Fruit fly (Drosophila melanogaster): ENCODE measurements around the gene CecA2.

CecA2 gene

dm6 chr3R:30189836-30190235 is 22.1 kb upstream of the CecA2 start (continued):
- TF ChIP-seq slp2 (GFP tag; optimal IDR thresholded peaks at IDR 0.05) (peak; percentile 38), CG8089 (GFP tag; optimal IDR thresholded peaks at IDR 0.05) (no peak), NfI (GFP tag; optimal IDR thresholded peaks at IDR 0.05) (peak; percentile 73), Hmx (GFP tag; optimal IDR thresholded peaks at IDR 0.05) (peak; percentile 4), sim (GFP tag; IDR thresholded peaks at IDR 0.05) (peak; percentile 75), MESR4 (GFP tag; optimal IDR thresholded peaks at IDR 0.05) (no peak), CG14710 (tag; optimal IDR thresholded peaks at IDR 0.05) (peak; percentile 53), D19B (GFP tag; optimal IDR thresholded peaks at IDR 0.05) (peak; percentile 13), CG10267 (tag; optimal IDR thresholded peaks at IDR 0.05) (peak; percentile 52), slou (GFP tag; optimal IDR thresholded peaks at IDR 0.05) (peak; percentile 6), Vsx1 (GFP tag; optimal IDR thresholded peaks at IDR 0.05) (peak; percentile 66), sima (GFP tag; optimal IDR thresholded peaks at IDR 0.05) (no peak), Dek (tag; optimal IDR thresholded peaks at IDR 0.05) (peak; percentile 60), Ptx1 (GFP tag; IDR thresholded peaks at IDR 0.05) (peak; percentile 87), CG5180 (GFP tag; optimal IDR thresholded peaks at IDR 0.05) (peak; percentile 48), CG4854 (GFP tag; optimal IDR thresholded peaks at IDR 0.05) (peak; percentile 36), hth (optimal IDR thresholded peaks at IDR 0.05) (no peak), MBD-R2 (GFP tag; IDR thresholded peaks at IDR 0.05) (peak; percentile 45; the same call in 1 of the 2 replicates), CG7786 (GFP tag; optimal IDR thresholded peaks at IDR 0.05) (no peak), Doc2 (GFP tag; IDR thresholded peaks at IDR 0.05) (peak; percentile 38; the same call in 1 of the 2 replicates), GATAe (GFP tag; conservative IDR thresholded peaks at IDR 0.05) (0 out of 2 replicates have a peak, but pooled peaks have one; percentile 9), CG9609 (GFP tag; optimal IDR thresholded peaks at IDR 0.05) (peak; percentile 60), fd96Cb (tag; optimal IDR thresholded peaks at IDR 0.05) (peak; percentile 73), CG11696 (GFP tag; IDR thresholded peaks at IDR 0.05) (peak; percentile 58), Oli (tag; optimal IDR thresholded peaks at IDR 0.05) (peak; percentile 81), CG3847 (GFP tag; IDR thresholded peaks at IDR 0.05) (peak; percentile 52; the same call in 1 of the 2 replicates), run (tag; optimal IDR thresholded peaks at IDR 0.05) (peak; percentile 36), CG13287 (GFP tag; IDR thresholded peaks at IDR 0.05; ENCODE audit: partially characterized antibody) (no peak), CG17829 (tag; optimal IDR thresholded peaks at IDR 0.05) (peak; percentile 67), dm (GFP tag; optimal IDR thresholded peaks at IDR 0.05) (no peak), btn (GFP tag; optimal IDR thresholded peaks at IDR 0.05) (no peak), trh (GFP tag; optimal IDR thresholded peaks at IDR 0.05) (peak; percentile 24), Sry-β (GFP tag; optimal IDR thresholded peaks at IDR 0.05) (no peak), Kr (GFP tag; optimal IDR thresholded peaks at IDR 0.05) (no peak), jumu (GFP tag; optimal IDR thresholded peaks at IDR 0.05) (peak; percentile 20), CG2120 (GFP tag; optimal IDR thresholded peaks at IDR 0.05) (peak; percentile 62), sob (GFP tag; IDR thresholded peaks at IDR 0.05) (peak; percentile 85), D (optimal IDR thresholded peaks at IDR 0.05) (no peak), D (GFP tag; optimal IDR thresholded peaks at IDR 0.05) (peak; percentile 73), CG32772 (GFP tag; IDR thresholded peaks at IDR 0.05) (peak; percentile 79), CG14965 (GFP tag; optimal IDR thresholded peaks at IDR 0.05; ENCODE audit: borderline replicate concordance) (no peak), CG6854 (GFP tag; optimal IDR thresholded peaks at IDR 0.05) (peak; percentile 29), Ravus (GFP tag; IDR thresholded peaks at IDR 0.05) (peak; percentile 51), Nf-YC (tag; optimal IDR thresholded peaks at IDR 0.05) (peak; percentile 52), CG6654 (GFP tag; optimal IDR thresholded peaks at IDR 0.05) (peak; percentile 20), CG12659 (GFP tag; optimal IDR thresholded peaks at IDR 0.05) (peak; percentile 64), pb (GFP tag; optimal IDR thresholded peaks at IDR 0.05) (no peak), zen2 (GFP tag; IDR thresholded peaks at IDR 0.05; ENCODE audit: partially characterized antibody) (no peak), onecut (GFP tag; IDR thresholded peaks at IDR 0.05) (peak; percentile 62), CG15269 (tag; optimal IDR thresholded peaks at IDR 0.05) (peak; percentile 79), CG12071 (GFP tag; optimal IDR thresholded peaks at IDR 0.05) (peak; percentile 66)

Measured in whole organism, embryonic.